Fruit fly (Drosophila melanogaster) ovary, adult (tissue): ENCODE results near the gene shakB.

ENCODE experiments used
- CG17801 ChIP-seq: fragments of 200-800 bp; optimal IDR thresholded peaks from 2 replicates; lab custom pipeline; 2019; ENCODE audit warnings: missing biosample characterization, mild to moderate bottlenecking, missing genetic modification characterization, moderate library complexity; ENCODE audit not compliant: partially characterized antibody

The shakB gene

DNA sequence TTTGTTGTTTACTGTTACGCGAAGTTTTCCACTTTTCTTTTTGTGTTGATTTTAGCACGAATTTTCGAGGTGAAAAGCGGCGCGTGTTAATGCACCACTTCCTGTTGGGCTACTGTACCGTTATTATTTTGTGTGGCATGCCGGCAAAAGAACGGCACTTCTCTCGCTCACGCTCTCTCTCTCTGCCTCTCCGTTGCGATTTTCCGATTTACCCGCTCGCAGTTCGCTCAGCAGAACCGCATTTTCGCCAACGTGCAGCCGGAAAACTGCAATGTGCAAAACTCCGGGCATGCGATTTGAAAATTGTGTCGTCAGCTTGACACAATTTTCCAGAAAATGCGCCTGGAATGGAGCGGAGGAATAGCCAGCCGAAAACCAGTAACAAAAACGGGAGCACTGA, at the start of gene shakB:
shakB (minus strand) TSS at position 101 of the 400 bp plus-strand sequence.
- no peak for TF ChIP-seq CG17801 (GFP tag; lab: Kevin White, UChicago)

dm6 chrX:20965369-20966040, 38.7 kb upstream of the shakB start, which contains the start of gene CG1304:
CG1304 (minus strand) TSS chrX:20965419.
- no peak for TF ChIP-seq CG17801 (GFP tag; lab: Kevin White, UChicago)

- no peak for TF ChIP-seq CG17801 (GFP tag; lab: Kevin White, UChicago)
These were observed 36.6 kb upstream of the shakB start, which contains the start of gene Ser6 for dm6 chrX:20963405-20963804. Ser6 (minus strand) TSS chrX:20963505.

dm6 chrX:20948268-20948667, 21.4 kb upstream of the shakB start:
- TF ChIP-seq CG17801 (GFP tag; lab: Kevin White, UChicago) = no peak

DNA sequence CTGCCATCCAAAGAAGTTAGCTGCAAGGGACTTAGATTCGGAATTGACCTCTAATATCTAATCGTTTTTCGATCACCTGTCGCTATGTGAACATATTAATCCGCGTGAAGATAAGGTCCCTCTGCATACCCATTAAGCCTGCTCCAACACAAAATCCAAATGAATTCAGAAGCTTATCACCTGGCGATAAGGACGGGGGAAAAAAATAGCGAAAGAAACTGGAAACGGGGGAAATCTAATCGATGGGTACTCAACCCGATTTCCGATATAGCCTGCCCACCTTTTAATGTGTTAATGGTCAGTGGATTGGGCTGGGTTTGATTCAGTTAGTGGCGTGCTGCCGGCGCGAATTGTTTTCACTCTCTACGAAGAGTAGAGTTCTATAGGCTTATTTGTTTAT, 7.7 kb upstream of the shakB start, which contains the start of gene Npc1b:
Npc1b (plus strand) TSS at position 340 of the 400 bp plus-strand sequence.
- TF ChIP-seq CG17801 (GFP tag; lab: Kevin White, UChicago) = no peak

DNA sequence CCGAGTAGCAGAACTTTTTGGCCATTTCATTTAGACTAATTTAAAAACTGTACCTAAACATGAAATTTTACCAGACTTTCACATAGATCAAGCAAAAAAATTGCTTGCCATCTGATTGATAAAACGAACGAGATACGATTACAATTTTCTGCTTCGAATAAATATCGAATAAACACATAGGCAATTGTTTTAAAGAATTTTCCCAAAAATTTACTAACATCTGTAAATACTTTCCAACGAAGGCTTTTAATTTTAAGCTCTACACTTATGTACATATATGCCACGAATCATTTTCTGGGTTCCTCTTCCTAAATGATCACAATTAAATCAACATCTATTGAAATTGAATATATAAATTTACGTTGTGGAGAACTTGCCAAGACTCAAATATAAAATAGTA, 6.6 kb upstream of the shakB start, which contains the start of gene CG11227:
CG11227 (minus strand) TSS at position 101 of the 400 bp plus-strand sequence.
- no peak for TF ChIP-seq CG17801 (GFP tag; lab: Kevin White, UChicago)

- no peak for TF ChIP-seq CG17801 (GFP tag; lab: Kevin White, UChicago)
These were observed 992 bp downstream of the shakB start for dm6 chrX:20925858-20926257.

- TF ChIP-seq CG17801 (GFP tag; lab: Kevin White, UChicago) = no peak
These were observed 1.9 kb downstream of the shakB start for dm6 chrX:20924951-20925350.

dm6 chrX:20923787-20924186, 3.1 kb downstream of the shakB start:
- no peak for TF ChIP-seq CG17801 (GFP tag; lab: Kevin White, UChicago)

DNA sequence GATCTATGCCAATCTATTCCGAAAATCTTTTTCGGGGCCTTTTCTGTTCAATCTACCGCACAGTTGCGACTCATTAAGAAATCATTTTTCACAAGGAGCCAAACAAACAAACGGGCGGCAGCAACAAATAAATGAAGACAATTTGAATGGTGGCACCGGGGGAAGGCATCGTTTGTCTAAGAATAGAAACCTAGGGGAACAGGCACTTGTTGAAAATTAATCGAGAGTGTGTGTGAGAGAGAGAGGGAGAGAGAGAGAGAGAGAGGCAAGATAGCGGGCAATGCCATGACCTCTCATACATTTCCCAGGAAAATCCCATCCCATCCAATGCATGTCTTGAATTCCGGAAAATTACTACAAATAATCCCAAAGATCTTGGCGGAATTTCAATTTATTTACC, 10.4 kb downstream of the shakB start:
- TF ChIP-seq CG17801 (GFP tag; lab: Kevin White, UChicago) = no peak

DNA sequence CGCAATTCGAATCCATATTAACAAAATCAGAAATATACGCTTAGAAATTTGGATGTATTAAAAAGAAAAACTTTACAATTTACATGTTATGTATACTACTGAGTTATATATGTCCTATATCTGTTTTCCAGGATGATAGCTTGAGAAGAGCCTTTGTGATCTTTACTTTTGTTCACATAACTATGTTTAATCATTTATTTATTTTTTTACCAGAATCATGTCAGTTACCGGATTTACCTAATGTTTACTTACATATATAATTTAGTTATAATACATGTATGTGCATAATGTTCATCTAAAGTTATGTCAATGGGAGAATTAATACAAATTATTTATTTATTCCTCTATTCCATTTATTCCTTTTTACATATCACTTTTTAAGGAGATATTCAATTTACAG, 44.3 kb downstream of the shakB start, which contains the start of gene I-3:
I-3 (minus strand) TSS at position 101 of the 400 bp plus-strand sequence.
- TF ChIP-seq CG17801 (GFP tag; lab: Kevin White, UChicago) = no peak

dm6 chrX:20869297-20869696, 57.6 kb downstream of the shakB start, which contains the start of gene CG1314:
CG1314 (minus strand) TSS chrX:20869397.
- TF ChIP-seq CG17801 (GFP tag; lab: Kevin White, UChicago) = no peak

dm6 chrX:20863704-20864103, 63.1 kb downstream of the shakB start:
- TF ChIP-seq CG17801 (GFP tag; lab: Kevin White, UChicago) = no peak

- no peak for TF ChIP-seq CG17801 (GFP tag; lab: Kevin White, UChicago)
These were observed 100.7 kb downstream of the shakB start for dm6 chrX:20826147-20826546.

- TF ChIP-seq CG17801 (GFP tag; lab: Kevin White, UChicago) = no peak
These were observed 105.0 kb downstream of the shakB start, which contains the start of gene CG15450 for dm6 chrX:20821846-20822245. CG15450 (plus strand) TSS chrX:20822146.

DNA sequence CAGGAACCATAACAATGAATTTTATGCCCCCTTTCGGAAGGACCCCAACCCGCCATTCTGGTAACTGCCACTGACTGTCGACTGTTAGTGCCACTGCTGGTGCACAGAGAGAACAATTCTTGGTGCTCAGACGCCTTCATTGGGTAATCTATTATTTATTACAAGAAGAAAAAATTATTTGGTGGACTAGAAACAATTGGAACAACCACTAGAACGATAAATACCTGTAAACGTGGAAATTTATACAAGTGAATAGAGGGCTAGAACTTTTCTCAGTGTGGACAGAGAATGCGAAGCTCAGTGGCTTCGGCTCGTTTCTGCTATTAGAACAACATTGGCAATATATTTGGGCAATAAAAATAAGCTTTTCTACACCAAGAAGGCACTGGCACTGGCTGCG, 129.4 kb downstream of the shakB start:
- TF ChIP-seq CG17801 (GFP tag; lab: Kevin White, UChicago) = no peak
